Worm (Caenorhabditis elegans): Measurements from ENCODE around the gene F13B6.1.

F13B6.1 gene

DNA sequence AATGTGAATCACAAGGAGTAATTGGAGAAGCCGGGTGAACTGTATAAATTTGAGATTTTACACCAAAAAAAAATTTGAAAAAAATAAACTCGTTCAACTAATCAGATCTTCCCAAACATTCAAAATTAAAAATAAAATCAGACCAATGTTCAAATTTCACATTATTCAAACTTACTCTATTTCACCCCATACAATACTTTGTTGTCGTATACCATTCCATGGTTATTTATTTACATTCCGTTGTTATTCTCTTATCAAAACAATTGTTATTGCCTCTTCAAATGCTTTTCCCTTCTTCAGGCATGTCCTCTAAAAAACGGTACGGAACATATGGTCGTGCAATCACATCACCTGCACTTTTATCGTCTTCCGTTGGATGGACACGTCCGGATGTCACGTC is 32.1 kb upstream of the F13B6.1 start, which contains the start of gene unc-82:
Gene unc-82, plus strand, starts transcription at position 301 of the 400 bp plus-strand sequence.
- TF ChIP-seq dmd-4 (tag; optimal IDR thresholded peaks at IDR 0.05) (no peak), ceh-82 (tag; optimal IDR thresholded peaks at IDR 0.05) (no peak), nhr-12 (tag; optimal IDR thresholded peaks at IDR 0.05) (no peak), fos-1 (tag; optimal IDR thresholded peaks at IDR 0.05) (no peak), nhr-237 (tag; optimal IDR thresholded peaks at IDR 0.05) (no peak)

DNA sequence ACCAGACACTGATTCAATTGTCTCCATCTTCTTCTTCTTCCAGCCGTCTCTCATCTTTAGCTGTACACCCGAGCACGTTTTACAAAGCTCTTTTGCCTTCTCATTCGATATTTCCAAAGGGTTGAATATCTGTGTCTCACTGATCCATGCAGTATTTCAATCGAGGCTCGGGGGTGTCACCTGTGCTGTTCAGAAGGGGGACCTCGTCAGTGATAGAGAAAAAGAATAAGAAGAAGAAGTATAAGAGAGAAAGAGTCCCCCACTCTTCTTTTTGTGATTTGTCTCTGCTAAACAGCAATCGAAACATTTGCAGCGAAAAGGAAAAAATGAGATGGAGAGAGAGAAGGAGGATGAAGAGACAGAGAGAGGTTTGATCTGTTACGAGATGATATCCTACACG is 30.3 kb upstream of the F13B6.1 start:
- no peak for TF ChIP-seq ztf-4 (tag; optimal IDR thresholded peaks at IDR 0.05)
- no peak for TF ChIP-seq dmd-4 (tag; optimal IDR thresholded peaks at IDR 0.05)
- no peak for TF ChIP-seq sma-3 (GFP tag; optimal IDR thresholded peaks at IDR 0.05)
- TF ChIP-seq unc-62 (GFP tag; optimal IDR thresholded peaks at IDR 0.05) = no peak
- TF ChIP-seq blmp-1 (tag; optimal IDR thresholded peaks at IDR 0.05; ENCODE audit: insufficient read depth) = no peak
- TF ChIP-seq peb-1 (tag; optimal IDR thresholded peaks at IDR 0.05) = no peak
- no peak for TF ChIP-seq nhr-25 (tag; optimal IDR thresholded peaks at IDR 0.05)
- peak; percentile 27 for TF ChIP-seq nhr-129 (tag; optimal IDR thresholded peaks at IDR 0.05)
- peak; percentile 7 for TF ChIP-seq C34F6.9 (tag; optimal IDR thresholded peaks at IDR 0.05)
- no peak for TF ChIP-seq ZK546.5 (tag; optimal IDR thresholded peaks at IDR 0.05)
- TF ChIP-seq sma-9 (GFP tag; optimal IDR thresholded peaks at IDR 0.05) = no peak
- no peak for TF ChIP-seq sma-9 (tag; optimal IDR thresholded peaks at IDR 0.05)
- TF ChIP-seq aly-2 (tag; optimal IDR thresholded peaks at IDR 0.05) = no peak
- TF ChIP-seq F13H6.1 (tag; optimal IDR thresholded peaks at IDR 0.05) = peak; percentile 66
- TF ChIP-seq lin-13 (GFP tag; optimal IDR thresholded peaks at IDR 0.05) = no peak
- no peak for TF ChIP-seq snpc-4 (tag; optimal IDR thresholded peaks at IDR 0.05)
- no peak for TF ChIP-seq elt-3 (tag; optimal IDR thresholded peaks at IDR 0.05)

DNA sequence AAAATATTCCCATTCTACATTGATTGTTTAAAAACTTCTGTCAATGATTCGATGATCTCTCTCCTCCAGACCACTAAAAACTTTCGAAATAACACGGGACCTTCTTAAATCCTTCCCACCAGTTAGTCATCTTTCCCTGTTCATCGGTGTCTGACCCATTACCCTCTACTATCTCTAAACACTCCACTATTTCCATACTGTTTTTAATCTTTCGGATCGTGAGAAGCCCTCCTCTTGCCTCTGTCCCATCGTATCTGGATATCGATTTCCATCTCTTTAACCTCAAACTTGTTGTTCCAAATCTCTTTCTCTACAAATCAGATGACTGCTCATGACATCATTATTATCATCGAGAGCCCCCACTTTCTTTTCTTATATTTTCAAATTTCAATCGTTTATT is 28.0 kb upstream of the F13B6.1 start:
- TF ChIP-seq ZK546.5 (tag; optimal IDR thresholded peaks at IDR 0.05) (no peak), nhr-129 (tag; optimal IDR thresholded peaks at IDR 0.05) (peak; percentile 19), lsy-2 (tag; optimal IDR thresholded peaks at IDR 0.05) (peak in 1 of 2 experiments; percentile 8)

DNA sequence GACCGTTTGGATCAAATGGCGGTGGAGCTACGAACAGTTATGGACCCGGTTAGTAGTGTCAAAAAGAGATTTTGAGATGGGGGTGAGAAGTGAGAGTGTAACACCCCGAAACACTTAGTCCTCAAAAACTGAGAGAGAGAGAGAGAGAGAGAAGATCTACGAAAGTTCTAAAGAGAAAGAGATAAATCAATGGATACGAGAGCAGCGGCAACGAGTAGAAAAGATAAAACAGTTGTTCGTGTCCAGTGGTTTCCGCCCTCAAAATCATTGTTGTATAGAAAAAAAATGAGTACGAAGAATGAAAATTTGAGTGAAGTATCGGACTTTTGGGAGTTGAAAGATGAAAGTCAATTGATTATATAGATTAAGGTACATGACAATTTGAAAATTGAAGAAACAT is 27.3 kb upstream of the F13B6.1 start:
- TF ChIP-seq nhr-6 (tag; optimal IDR thresholded peaks at IDR 0.05) = no peak
- TF ChIP-seq mab-5 (tag; optimal IDR thresholded peaks at IDR 0.05) = peak; percentile 27
- peak; percentile 32 for TF ChIP-seq nhr-129 (tag; optimal IDR thresholded peaks at IDR 0.05)
- TF ChIP-seq unc-55 (GFP tag; optimal IDR thresholded peaks at IDR 0.05) = no peak
- TF ChIP-seq sma-9 (GFP tag; optimal IDR thresholded peaks at IDR 0.05) = peak; percentile 40
- no peak for TF ChIP-seq sma-9 (tag; optimal IDR thresholded peaks at IDR 0.05)
- peak; percentile 37 for TF ChIP-seq F13H6.1 (tag; optimal IDR thresholded peaks at IDR 0.05)

DNA sequence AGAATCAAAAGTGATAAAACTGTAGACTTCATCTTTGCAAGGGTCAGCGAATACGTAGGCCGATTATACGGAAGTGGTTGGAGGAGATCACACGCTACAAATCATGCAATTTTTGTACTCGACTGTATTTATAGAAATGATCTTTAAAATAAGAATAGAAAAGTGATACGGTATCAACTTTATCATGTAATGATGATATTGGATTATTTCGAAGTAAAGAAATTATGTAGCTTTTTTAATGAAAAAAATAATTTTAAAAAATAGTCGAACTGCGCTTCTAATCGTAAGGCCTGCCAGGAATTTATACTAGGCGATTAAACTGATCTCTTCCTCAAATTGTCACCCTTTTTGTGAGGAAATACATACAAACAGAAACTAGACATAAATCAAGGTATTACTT is 22.5 kb upstream of the F13B6.1 start, which contains the start of gene B0496.11:
Gene B0496.11, minus strand, starts transcription at position 101 of the 400 bp plus-strand sequence.
- TF ChIP-seq ZK546.5 (tag; optimal IDR thresholded peaks at IDR 0.05) = no peak
- TF ChIP-seq elt-3 (tag; optimal IDR thresholded peaks at IDR 0.05) = no peak
- no peak for TF ChIP-seq sem-4 (tag; optimal IDR thresholded peaks at IDR 0.05)
- no peak for TF ChIP-seq lin-11 (tag; optimal IDR thresholded peaks at IDR 0.05)
- no peak for TF ChIP-seq lin-39 (tag; optimal IDR thresholded peaks at IDR 0.05)
- TF ChIP-seq crh-2 (tag; optimal IDR thresholded peaks at IDR 0.05) = no peak
- TF ChIP-seq blmp-1 (tag; optimal IDR thresholded peaks at IDR 0.05; ENCODE audit: insufficient read depth) = no peak
- no peak for TF ChIP-seq fos-1 (tag; optimal IDR thresholded peaks at IDR 0.05)
- TF ChIP-seq nhr-12 (tag; optimal IDR thresholded peaks at IDR 0.05) = no peak
- no peak for TF ChIP-seq nhr-129 (tag; optimal IDR thresholded peaks at IDR 0.05)
- TF ChIP-seq unc-62 (GFP tag; optimal IDR thresholded peaks at IDR 0.05) = no peak
- TF ChIP-seq ceh-16 (tag; optimal IDR thresholded peaks at IDR 0.05) = no peak
- TF ChIP-seq nhr-11 (tag; optimal IDR thresholded peaks at IDR 0.05) = no peak

DNA sequence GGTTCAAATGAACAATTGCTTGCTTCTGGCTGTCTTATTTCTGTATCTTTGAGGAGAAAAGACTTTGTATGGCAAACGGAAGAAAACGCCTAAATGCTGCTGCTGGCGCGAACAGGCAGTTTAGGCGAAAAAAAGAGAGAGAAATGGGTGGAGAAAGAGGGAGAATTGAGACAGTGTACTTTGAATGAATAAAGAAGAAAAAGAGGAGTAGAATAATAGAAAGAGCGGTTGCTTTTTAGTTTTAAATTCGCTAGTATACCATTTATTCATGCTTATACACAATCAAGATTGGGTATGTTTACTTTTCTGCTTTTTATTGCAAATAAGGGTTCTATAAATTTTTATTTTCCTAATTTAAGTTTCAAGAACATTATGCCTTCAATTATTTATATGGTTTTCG is 16.9 kb upstream of the F13B6.1 start:
- TF ChIP-seq lin-13 (GFP tag; optimal IDR thresholded peaks at IDR 0.05) = no peak
- TF ChIP-seq snpc-4 (tag; optimal IDR thresholded peaks at IDR 0.05) = no peak
- no peak for TF ChIP-seq lin-11 (tag; optimal IDR thresholded peaks at IDR 0.05)
- TF ChIP-seq Y55F3AM.14 (GFP tag; optimal IDR thresholded peaks at IDR 0.05) = no peak
- TF ChIP-seq unc-39 (tag; optimal IDR thresholded peaks at IDR 0.05) = no peak
- no peak for TF ChIP-seq skn-1 (tag; optimal IDR thresholded peaks at IDR 0.05)
- no peak for TF ChIP-seq nhr-25 (tag; optimal IDR thresholded peaks at IDR 0.05)
- TF ChIP-seq aly-2 (tag; optimal IDR thresholded peaks at IDR 0.05) = no peak
- TF ChIP-seq gmeb-1 (tag; optimal IDR thresholded peaks at IDR 0.05) = no peak
- no peak for TF ChIP-seq nhr-77 (tag; optimal IDR thresholded peaks at IDR 0.05)
- no peak for TF ChIP-seq ceh-16 (tag; optimal IDR thresholded peaks at IDR 0.05)
- TF ChIP-seq sma-3 (GFP tag; optimal IDR thresholded peaks at IDR 0.05) = no peak
- TF ChIP-seq F13H6.1 (tag; optimal IDR thresholded peaks at IDR 0.05) = no peak
- no peak for TF ChIP-seq zag-1 (tag; optimal IDR thresholded peaks at IDR 0.05)
- no peak for TF ChIP-seq blmp-1 (tag; optimal IDR thresholded peaks at IDR 0.05; ENCODE audit: insufficient read depth)
- no peak for TF ChIP-seq mab-5 (tag; optimal IDR thresholded peaks at IDR 0.05)
- TF ChIP-seq elt-3 (tag; optimal IDR thresholded peaks at IDR 0.05) = no peak
- no peak for TF ChIP-seq elt-1 (tag; optimal IDR thresholded peaks at IDR 0.05)
- no peak for TF ChIP-seq mbf-1 (tag; optimal IDR thresholded peaks at IDR 0.05)
- TF ChIP-seq C34F6.9 (tag; optimal IDR thresholded peaks at IDR 0.05) = no peak

All from whole organism, L2 larva.